Worm (Caenorhabditis elegans): Measurements from ENCODE around the gene npr-16.
A peak's percentile ranks its signal among the peaks of the same experiment; 100 is the strongest.

The npr-16 gene

ce11 chrX:3526712-3527111 is 8.1 kb downstream of the npr-16 start:
- peak; percentile 8 for TF ChIP-seq lin-14 (GFP tag; optimal IDR thresholded peaks at IDR 0.05)
- no peak for TF ChIP-seq nhr-77 (tag; optimal IDR thresholded peaks at IDR 0.05)
- peak; percentile 26 for TF ChIP-seq fkh-10 (GFP tag; optimal IDR thresholded peaks at IDR 0.05)

- TF ChIP-seq vab-15 (tag; optimal IDR thresholded peaks at IDR 0.05) (no peak), ceh-82 (tag; optimal IDR thresholded peaks at IDR 0.05) (no peak)
These were observed 14.3 kb downstream of the npr-16 start, which contains the start of gene F56B6.6 for ce11 chrX:3532919-3533318. F56B6.6 (minus strand) TSS chrX:3533019.

- TF ChIP-seq nhr-71 (tag; optimal IDR thresholded peaks at IDR 0.05): peak; percentile 47
- TF ChIP-seq pqm-1 (tag; optimal IDR thresholded peaks at IDR 0.05): peak; percentile 88
- no peak for TF ChIP-seq lir-3 (tag; optimal IDR thresholded peaks at IDR 0.05; ENCODE audit: poor library complexity)
- peak in 1 of 2 experiments; percentile 13 for TF ChIP-seq lsy-2 (tag; optimal IDR thresholded peaks at IDR 0.05)
- no peak for TF ChIP-seq unc-86 (tag; optimal IDR thresholded peaks at IDR 0.05)
- peak; percentile 9 for TF ChIP-seq blmp-1 (tag; optimal IDR thresholded peaks at IDR 0.05)
- TF ChIP-seq nhr-20 (tag; optimal IDR thresholded peaks at IDR 0.05): peak; percentile 38
- peak in 1 of 2 experiments; percentile 58 for TF ChIP-seq mdl-1 (tag; optimal IDR thresholded peaks at IDR 0.05)
- peak in 2 of 6 experiments; percentile 45 to 58 for TF ChIP-seq elt-3 (tag; optimal IDR thresholded peaks at IDR 0.05)
- no peak for TF ChIP-seq efl-1 (optimal IDR thresholded peaks at IDR 0.05)
- peak in 1 of 2 experiments; percentile 11 for TF ChIP-seq efl-1 (GFP tag; optimal IDR thresholded peaks at IDR 0.05 in 1 of 2)
- TF ChIP-seq tlp-1 (tag; optimal IDR thresholded peaks at IDR 0.05): no peak
- peak; percentile 95 for TF ChIP-seq elt-2 (tag; optimal IDR thresholded peaks at IDR 0.05)
- TF ChIP-seq lin-35 (GFP tag; optimal IDR thresholded peaks at IDR 0.05): peak in 1 of 2 experiments; percentile 58
- TF ChIP-seq sox-4 (tag; optimal IDR thresholded peaks at IDR 0.05): no peak
- peak; percentile 23; the same call in 1 of the 2 replicates for TF ChIP-seq nhr-19 (GFP tag; conservative IDR thresholded peaks at IDR 0.05)
- peak; percentile 76 for TF ChIP-seq lin-14 (GFP tag; optimal IDR thresholded peaks at IDR 0.05)
- peak; percentile 84 for TF ChIP-seq pag-3 (tag; optimal IDR thresholded peaks at IDR 0.05; ENCODE audit: borderline replicate concordance, insufficient read depth)
- peak; percentile 44 for TF ChIP-seq jun-1 (tag; optimal IDR thresholded peaks at IDR 0.05)
These were observed 15.6 kb downstream of the npr-16 start for ce11 chrX:3534218-3534617.

ce11 chrX:3535505-3535904 is 16.9 kb downstream of the npr-16 start:
- TF ChIP-seq isw-1 (GFP tag; IDR thresholded peaks at IDR 0.05) (no peak), nhr-76 (tag; optimal IDR thresholded peaks at IDR 0.05) (no peak), zip-4 (GFP tag; optimal IDR thresholded peaks at IDR 0.05) (no peak), nhr-85 (tag) (no peak), grh-1 (GFP tag; IDR thresholded peaks at IDR 0.05) (no peak), pqm-1 (tag; optimal IDR thresholded peaks at IDR 0.05) (no peak), mdl-1 (tag; optimal IDR thresholded peaks at IDR 0.05) (no peak), ztf-11 (tag; optimal IDR thresholded peaks at IDR 0.05) (no peak), fkh-10 (GFP tag; optimal IDR thresholded peaks at IDR 0.05) (peak; percentile 55), elt-2 (tag; optimal IDR thresholded peaks at IDR 0.05) (no peak), ceh-8 (GFP tag; optimal IDR thresholded peaks at IDR 0.05) (no peak), aha-1 (tag; optimal IDR thresholded peaks at IDR 0.05) (no peak), lin-14 (GFP tag; optimal IDR thresholded peaks at IDR 0.05) (peak; percentile 75), ceh-88 (GFP tag; IDR thresholded peaks at IDR 0.05) (no peak), lin-15B (tag; optimal IDR thresholded peaks at IDR 0.05) (no peak), skn-1 (tag; optimal IDR thresholded peaks at IDR 0.05) (no peak), pax-3 (tag; optimal IDR thresholded peaks at IDR 0.05) (no peak), lin-13 (GFP tag; optimal IDR thresholded peaks at IDR 0.05) (no peak), dsc-1 (tag; optimal IDR thresholded peaks at IDR 0.05) (peak; percentile 22), lsy-2 (tag; optimal IDR thresholded peaks at IDR 0.05) (no peak), sox-4 (tag; optimal IDR thresholded peaks at IDR 0.05) (no peak), pag-3 (tag; optimal IDR thresholded peaks at IDR 0.05; ENCODE audit: borderline replicate concordance, insufficient read depth) (no peak), elt-3 (tag; optimal IDR thresholded peaks at IDR 0.05) (no peak), nhr-71 (tag; optimal IDR thresholded peaks at IDR 0.05) (no peak), lir-3 (tag; optimal IDR thresholded peaks at IDR 0.05; ENCODE audit: poor library complexity) (no peak), jun-1 (tag; optimal IDR thresholded peaks at IDR 0.05) (no peak)

All from whole organism, L1 larva.